Fruit fly (Drosophila melanogaster): ENCODE data around the gene CG34428.

- TF ChIP-seq Hr51 (GFP tag; optimal IDR thresholded peaks at IDR 0.05): no peak
- no peak for TF ChIP-seq onecut (GFP tag; IDR thresholded peaks at IDR 0.05)
- TF ChIP-seq z (GFP tag; IDR thresholded peaks at IDR 0.05): no peak
- no peak for TF ChIP-seq Spps (tag; optimal IDR thresholded peaks at IDR 0.05)
- no peak for TF ChIP-seq CG2129 (GFP tag; IDR thresholded peaks at IDR 0.05; ENCODE audit: partially characterized antibody)
- no peak for TF ChIP-seq Hsf (GFP tag; optimal IDR thresholded peaks at IDR 0.05)
- no peak for TF ChIP-seq H15 (GFP tag; IDR thresholded peaks at IDR 0.05)
- no peak for TF ChIP-seq Atf3 (GFP tag; optimal IDR thresholded peaks at IDR 0.05)
Measured at dm6 chr3L:13066220-13066619, 4.7 kb downstream of the CG34428 start.

Data from whole organism, embryonic.